Worm (Caenorhabditis elegans) whole organism, early embryonic: ENCODE data around the gene str-113.
"Not testable (repeated sequence)": the region's sequence is repeated elsewhere in the genome, so short reads cannot be mapped to it uniquely, and the experiment has no call there.

Source experiments
- B0310.2 ChIP-seq: sonication (generic microtip); optimal IDR thresholded peaks from 2 replicates; lab custom pipeline; 2016; ENCODE audit warnings: mild to moderate bottlenecking, missing genetic modification characterization, missing compliant biosample characterization
- F13C5.2 ChIP-seq: sonication (generic microtip); optimal IDR thresholded peaks from 2 replicates; lab custom pipeline; 2017; ENCODE audit warnings: mild to moderate bottlenecking, missing genetic modification characterization, inconsistent platforms, missing compliant biosample characterization
- flt-1 ChIP-seq: fragments of 200-800 bp; sonication (Bioruptor generic); IDR thresholded peaks from 2 replicates; pipeline ENCODE4 v1.3.6; 2022; ENCODE audit warnings: missing genetic modification characterization, missing compliant biosample characterization
- pes-1 ChIP-seq: fragments of 200-800 bp; sonication (Bioruptor generic); IDR thresholded peaks from 2 replicates; pipeline ENCODE4 v1.3.6; 2022; ENCODE audit warnings: missing genetic modification reagents, missing genetic modification characterization, missing compliant biosample characterization
- sea-1 ChIP-seq: fragments of 200-800 bp; sonication (Bioruptor generic); conservative IDR thresholded peaks from 2 replicates; pipeline ENCODE4 v1.3.6; 2022; ENCODE audit warnings: missing genetic modification characterization, missing compliant biosample characterization
- tbx-11 ChIP-seq: fragments of 200-800 bp; sonication (Bioruptor generic); IDR thresholded peaks from 2 replicates; pipeline ENCODE4 v1.3.6; 2022; ENCODE audit warnings: missing genetic modification characterization, missing compliant biosample characterization

str-113 gene

DNA sequence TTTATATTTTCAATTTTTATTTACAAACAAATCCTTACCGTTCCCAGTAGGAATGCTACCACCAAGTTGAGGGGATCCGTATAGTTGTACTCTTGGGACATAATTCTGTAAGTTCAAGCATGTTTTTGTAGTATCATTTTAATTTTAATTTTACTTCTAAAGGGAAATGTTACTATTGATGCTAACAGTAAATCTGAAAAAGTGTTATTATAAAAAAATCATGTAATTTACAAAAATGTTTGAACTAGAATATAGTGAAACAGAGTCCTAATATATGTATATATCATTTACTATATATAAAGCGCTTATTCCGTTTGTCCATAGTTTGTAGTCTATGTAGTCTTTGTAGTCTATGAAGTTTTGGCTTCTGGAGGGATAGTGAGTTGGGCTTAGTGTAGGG lies 46.2 kb downstream of the str-113 start, which contains the start of gene srx-93:
TSS of gene srx-93 (minus strand) at position 101 of the 400 bp plus-strand sequence.
- not testable (repeated sequence) for TF ChIP-seq flt-1; F13C5.2 (tag; lab: Kevin White, UChicago); sea-1 (GFP tag; lab: Robert Waterston, UW)

DNA sequence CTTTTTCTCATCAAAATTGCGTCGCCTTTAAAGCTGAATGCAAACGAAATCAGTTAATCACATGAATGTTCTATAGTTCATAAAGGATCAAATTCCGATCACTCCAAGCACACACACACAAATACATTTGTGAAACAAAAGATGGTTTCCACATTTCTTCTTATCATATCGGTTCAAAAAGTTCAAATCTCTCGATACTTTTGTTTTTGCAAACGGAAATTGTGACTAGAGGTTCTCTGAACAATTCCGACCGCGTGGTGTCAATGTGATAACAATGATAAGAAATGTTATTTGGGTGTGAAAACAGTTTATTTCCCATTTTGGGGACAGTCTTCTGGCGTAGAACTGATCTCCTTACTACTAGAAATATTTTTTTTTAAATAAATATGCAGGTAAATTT lies 49.9 kb downstream of the str-113 start:
- no peak for TF ChIP-seq pes-1 (GFP tag; lab: Robert Waterston, UW)
- no peak for TF ChIP-seq tbx-11 (GFP tag; lab: Robert Waterston, UW)
- TF ChIP-seq B0310.2: no peak
